Worm (Caenorhabditis elegans): ENCODE data around the gene C17C3.15.
"Not testable (repeated sequence)": the region's sequence is repeated elsewhere in the genome, so short reads cannot be mapped to it uniquely, and the experiment has no call there.

Gene C17C3.15

ce11 chrII:5570272-5570671 lies at the start of gene C17C3.15, which contains the start of gene C17C3.1:
C17C3.15 (plus strand) TSS chrII:5570654.
C17C3.1 (plus strand) TSS chrII:5570572.
- TF ChIP-seq him-1 (tag; optimal IDR thresholded peaks at IDR 0.05): no peak
- no peak for TF ChIP-seq W03F9.2 (tag; optimal IDR thresholded peaks at IDR 0.05)
- no peak for TF ChIP-seq dao-5 (tag; optimal IDR thresholded peaks at IDR 0.05)

DNA sequence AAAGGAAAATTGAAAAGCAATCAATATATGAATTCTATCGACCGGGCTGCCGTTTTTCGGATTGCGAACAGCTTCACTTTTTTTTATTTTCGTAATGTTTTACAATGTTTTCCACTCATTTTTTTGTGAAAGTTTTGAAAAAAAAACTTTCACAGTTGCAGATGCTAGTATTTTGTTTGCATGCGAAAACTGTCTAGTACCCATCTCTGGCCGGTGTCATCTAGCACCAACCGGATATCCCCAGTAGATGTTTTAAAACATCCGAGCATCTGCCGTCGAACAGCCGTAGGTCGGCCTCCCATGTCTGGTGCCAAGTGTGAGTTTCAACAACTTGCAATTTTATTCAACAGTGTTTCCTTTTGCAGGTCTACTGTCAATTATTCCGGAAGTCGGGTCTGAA lies 49.0 kb upstream of the C17C3.15 start, which contains the start of gene ZK177.12:
ZK177.12 (plus strand) TSS at position 301 of the 400 bp plus-strand sequence.
- TF ChIP-seq W03F9.2 (tag; optimal IDR thresholded peaks at IDR 0.05) (no peak), dao-5 (tag; optimal IDR thresholded peaks at IDR 0.05) (no peak), him-1 (tag; optimal IDR thresholded peaks at IDR 0.05) (no peak)

DNA sequence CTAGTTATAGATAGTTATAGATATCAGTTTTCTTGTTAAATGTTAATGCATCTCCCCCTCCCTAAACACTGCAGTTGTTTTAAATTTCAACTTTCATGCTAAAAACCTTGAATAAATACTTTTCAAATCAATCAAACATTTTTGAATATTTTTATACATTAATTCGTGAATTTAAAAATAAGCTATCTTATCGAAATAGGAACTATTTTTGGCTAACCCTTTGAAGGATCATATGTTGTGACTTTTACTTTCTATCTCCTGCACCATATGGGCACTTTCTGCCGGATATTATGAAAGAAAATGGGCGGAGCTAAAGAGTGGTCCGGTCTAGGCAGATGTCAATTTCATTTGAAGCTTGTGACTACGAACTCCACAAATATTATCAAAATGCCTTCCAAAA lies 47.8 kb upstream of the C17C3.15 start, which contains the start of gene ZK177.11:
ZK177.11 (plus strand) TSS at position 301 of the 400 bp plus-strand sequence.
- TF ChIP-seq dao-5 (tag; optimal IDR thresholded peaks at IDR 0.05): no peak
- no peak for TF ChIP-seq him-1 (tag; optimal IDR thresholded peaks at IDR 0.05)
- TF ChIP-seq W03F9.2 (tag; optimal IDR thresholded peaks at IDR 0.05): no peak

ce11 chrII:5525297-5525696 lies 45.2 kb upstream of the C17C3.15 start, which contains the start of gene tbx-35:
tbx-35 (minus strand) TSS chrII:5525397.
- TF ChIP-seq dao-5 (tag; optimal IDR thresholded peaks at IDR 0.05) (no peak), W03F9.2 (tag; optimal IDR thresholded peaks at IDR 0.05) (no peak), him-1 (tag; optimal IDR thresholded peaks at IDR 0.05) (no peak)

DNA sequence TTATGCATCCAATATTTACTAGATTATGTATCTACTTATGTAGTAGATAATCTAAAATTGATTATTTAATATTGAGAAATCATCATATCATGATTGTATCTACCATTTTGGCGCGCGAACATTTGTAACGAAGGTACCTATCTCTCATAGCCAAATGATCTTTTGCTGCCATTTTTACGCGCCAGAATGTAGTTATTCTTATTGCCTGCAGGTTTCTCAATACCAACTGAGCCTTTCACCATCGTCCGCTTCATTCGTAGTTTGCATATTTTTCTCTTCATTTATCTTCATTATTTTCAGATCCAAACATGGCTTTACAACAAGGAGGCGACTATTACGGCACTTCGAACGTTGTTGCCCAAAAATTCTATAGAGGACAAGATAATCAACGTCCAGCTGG lies 42.6 kb upstream of the C17C3.15 start, which contains the start of gene ZK177.1:
ZK177.1 (plus strand) TSS at position 301 of the 400 bp plus-strand sequence.
- TF ChIP-seq dao-5 (tag; optimal IDR thresholded peaks at IDR 0.05) (no peak), W03F9.2 (tag; optimal IDR thresholded peaks at IDR 0.05) (no peak), him-1 (tag; optimal IDR thresholded peaks at IDR 0.05) (no peak)

ce11 chrII:5531855-5532328 lies 38.6 kb upstream of the C17C3.15 start, which contains the start of gene C17C3.9:
C17C3.9 (minus strand) TSS chrII:5532278.
- TF ChIP-seq dao-5 (tag; optimal IDR thresholded peaks at IDR 0.05) (no peak), him-1 (tag; optimal IDR thresholded peaks at IDR 0.05) (no peak), W03F9.2 (tag; optimal IDR thresholded peaks at IDR 0.05) (no peak)

DNA sequence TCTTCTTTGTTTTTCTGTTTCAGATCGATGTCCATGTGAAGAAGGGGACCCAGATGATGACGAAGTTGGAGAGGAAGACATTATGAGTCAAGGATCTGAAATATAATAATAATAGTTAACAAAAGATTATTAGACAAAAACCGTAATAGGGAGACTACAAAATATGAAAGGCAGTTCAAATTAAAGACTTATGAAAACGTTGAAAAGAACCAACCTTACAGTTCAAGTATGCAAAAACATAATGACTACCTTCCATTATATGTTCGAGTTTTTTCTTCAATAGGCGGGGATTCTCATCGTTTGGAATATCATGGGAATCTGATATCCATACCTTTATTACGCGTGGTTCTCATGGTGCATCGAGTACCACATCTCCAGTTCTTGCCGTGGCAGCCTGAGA lies 36.8 kb upstream of the C17C3.15 start, which contains the start of gene hlh-26:
hlh-26 (minus strand) TSS at position 101 of the 400 bp plus-strand sequence.
- TF ChIP-seq W03F9.2 (tag; optimal IDR thresholded peaks at IDR 0.05) (no peak), him-1 (tag; optimal IDR thresholded peaks at IDR 0.05) (no peak), dao-5 (tag; optimal IDR thresholded peaks at IDR 0.05) (no peak)

- not testable (repeated sequence) for TF ChIP-seq dao-5, him-1, W03F9.2 (tag; optimal IDR thresholded peaks at IDR 0.05)
Measured at ce11 chrII:5534939-5535338, 35.5 kb upstream of the C17C3.15 start, which contains the start of gene hlh-25. hlh-25 (plus strand) TSS chrII:5535239.

DNA sequence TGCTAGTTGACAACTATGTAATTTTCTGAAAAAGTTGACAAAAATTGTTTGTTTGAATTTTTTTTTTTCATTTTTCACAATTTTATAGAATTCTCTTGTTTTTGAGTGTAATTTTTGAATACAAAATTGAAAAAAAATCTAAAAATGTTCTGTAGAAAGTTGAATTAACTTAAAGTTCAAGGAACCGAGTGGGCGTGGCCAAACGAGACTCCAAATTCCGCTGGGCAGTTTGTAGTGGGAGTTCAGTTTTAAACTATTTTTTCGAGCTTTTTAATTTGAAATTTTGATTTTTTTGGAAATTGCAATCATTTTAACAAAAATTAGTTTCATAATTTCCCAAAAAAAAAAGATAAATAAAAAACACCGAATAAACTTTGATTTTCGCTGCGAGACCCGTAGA lies 33.4 kb upstream of the C17C3.15 start:
- TF ChIP-seq him-1 (tag; optimal IDR thresholded peaks at IDR 0.05) (no peak), dao-5 (tag; optimal IDR thresholded peaks at IDR 0.05) (no peak), W03F9.2 (tag; optimal IDR thresholded peaks at IDR 0.05) (no peak)

DNA sequence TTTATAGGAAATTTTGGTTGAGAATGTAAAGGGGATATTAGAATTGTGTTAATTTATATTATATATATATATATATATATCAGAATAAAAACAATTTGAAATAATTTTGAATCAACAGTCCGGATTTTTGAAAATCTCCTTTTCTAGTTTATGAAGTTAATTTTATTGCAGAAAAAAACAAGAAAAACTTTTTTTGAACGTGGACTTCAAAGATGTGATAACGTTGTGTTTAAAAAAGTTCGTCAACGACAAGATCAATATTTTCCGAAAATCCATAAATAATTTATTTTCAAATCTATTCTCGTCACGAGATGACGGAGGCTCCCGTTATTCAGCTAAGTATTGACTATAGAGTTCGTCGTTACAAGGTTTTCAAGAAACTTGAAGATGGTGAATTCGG lies 32.9 kb upstream of the C17C3.15 start, which contains the start of gene C17C3.11:
C17C3.11 (plus strand) TSS at position 301 of the 400 bp plus-strand sequence.
- TF ChIP-seq W03F9.2 (tag; optimal IDR thresholded peaks at IDR 0.05): no peak
- TF ChIP-seq him-1 (tag; optimal IDR thresholded peaks at IDR 0.05): no peak
- TF ChIP-seq dao-5 (tag; optimal IDR thresholded peaks at IDR 0.05): no peak

- not testable (repeated sequence) for TF ChIP-seq him-1, dao-5, W03F9.2 (tag; optimal IDR thresholded peaks at IDR 0.05)
Measured at ce11 chrII:5540113-5540512, 30.3 kb upstream of the C17C3.15 start, which contains the start of gene hlh-27. hlh-27 (minus strand) TSS chrII:5540213.

ce11 chrII:5541685-5542084 lies 28.8 kb upstream of the C17C3.15 start, which contains the start of gene C17C3.24:
C17C3.24 (minus strand) TSS chrII:5541785.
- TF ChIP-seq dao-5 (tag; optimal IDR thresholded peaks at IDR 0.05) (no peak), him-1 (tag; optimal IDR thresholded peaks at IDR 0.05) (no peak), W03F9.2 (tag; optimal IDR thresholded peaks at IDR 0.05) (no peak)

DNA sequence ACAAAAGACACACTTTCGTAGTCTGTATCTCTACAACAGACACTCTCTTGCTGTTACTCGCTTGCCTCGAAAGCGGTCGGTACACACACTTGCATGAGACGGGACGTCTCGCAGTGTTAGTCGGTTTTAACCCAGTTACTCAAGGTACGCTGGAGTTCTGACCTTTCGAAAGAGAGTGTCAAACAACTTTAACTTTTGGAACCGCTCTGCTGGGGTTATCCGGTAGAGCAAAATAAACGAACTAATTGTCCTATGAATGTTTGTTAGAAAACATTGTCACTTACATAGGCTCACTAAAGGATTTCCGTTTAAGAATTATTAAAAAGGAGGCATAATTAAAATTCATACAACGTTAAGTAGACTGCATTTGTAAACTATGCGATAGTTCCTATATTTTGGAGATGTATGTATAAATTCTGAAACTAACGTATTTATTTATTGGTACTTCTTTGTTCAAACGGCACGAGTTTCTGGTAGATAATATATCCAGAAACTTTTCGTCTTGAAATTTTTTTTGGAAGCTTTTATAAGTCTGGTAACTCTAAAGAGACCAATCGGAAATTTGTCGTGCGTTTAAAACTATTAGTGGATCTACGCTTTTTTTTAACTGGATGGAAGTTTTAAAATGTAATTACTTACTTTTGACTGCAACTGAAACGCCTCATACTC lies 26.8 kb upstream of the C17C3.15 start:
- peak; percentile 80 for TF ChIP-seq W03F9.2 (tag; optimal IDR thresholded peaks at IDR 0.05)
- peak; percentile 98 for TF ChIP-seq him-1 (tag; optimal IDR thresholded peaks at IDR 0.05)
- TF ChIP-seq dao-5 (tag; optimal IDR thresholded peaks at IDR 0.05): peak; percentile 89

- TF ChIP-seq W03F9.2 (tag; optimal IDR thresholded peaks at IDR 0.05) (no peak), him-1 (tag; optimal IDR thresholded peaks at IDR 0.05) (no peak), dao-5 (tag; optimal IDR thresholded peaks at IDR 0.05) (no peak)
Measured at ce11 chrII:5544145-5544515, 26.3 kb upstream of the C17C3.15 start.

Measured in whole organism, L4/young adult.